Worm (Caenorhabditis elegans): ENCODE results near the gene F11C1.9.

Gene F11C1.9

ce11 chrX:12935694-12936093 is 41.7 kb downstream of the F11C1.9 start:
- TF ChIP-seq rec-8 (tag; optimal IDR thresholded peaks at IDR 0.05) (no peak), unc-62 (GFP tag; optimal IDR thresholded peaks at IDR 0.05) (peak; percentile 20)

ce11 chrX:12934768-12935167 is 42.6 kb downstream of the F11C1.9 start, which contains the start of gene gmap-1:
TSS of gene gmap-1 (minus strand) at chrX:12934978.
- TF ChIP-seq zfh-2 (GFP tag; conservative IDR thresholded peaks at IDR 0.05) (peak; percentile 65), athp-1 (tag; optimal IDR thresholded peaks at IDR 0.05) (no peak), attf-6 (GFP tag; IDR thresholded peaks at IDR 0.05) (no peak), nfyb-1 (GFP tag; IDR thresholded peaks at IDR 0.05) (peak; percentile 51; the same call in 1 of the 2 replicates), chd-7 (tag; optimal IDR thresholded peaks at IDR 0.05) (peak; percentile 37), madf-10 (tag; optimal IDR thresholded peaks at IDR 0.05) (no peak), efl-1 (GFP tag; optimal IDR thresholded peaks at IDR 0.05) (no peak), lsy-27 (tag; optimal IDR thresholded peaks at IDR 0.05; ENCODE audit: borderline replicate concordance, insufficient read depth) (no peak), mel-28 (tag; optimal IDR thresholded peaks at IDR 0.05; ENCODE audit: borderline replicate concordance) (no peak)

ce11 chrX:12929961-12930360 is 47.4 kb downstream of the F11C1.9 start, which contains the start of gene C34E7.3:
TSS of gene C34E7.3 (plus strand) at chrX:12930261.
- no peak for TF ChIP-seq F49E8.2 (tag; optimal IDR thresholded peaks at IDR 0.05; ENCODE audit: insufficient read depth)

- no peak for TF ChIP-seq let-526 (GFP tag; IDR thresholded peaks at IDR 0.05)
- TF ChIP-seq K11D2.4 (GFP tag; IDR thresholded peaks at IDR 0.05): no peak
- TF ChIP-seq unc-130 (GFP tag; optimal IDR thresholded peaks at IDR 0.05): no peak
- TF ChIP-seq ceh-27 (GFP tag; optimal IDR thresholded peaks at IDR 0.05): no peak
- TF ChIP-seq tbx-9 (tag; optimal IDR thresholded peaks at IDR 0.05; ENCODE audit: borderline replicate concordance): no peak
- no peak for TF ChIP-seq aptf-2 (GFP tag; conservative IDR thresholded peaks at IDR 0.05)
- no peak for TF ChIP-seq let-607 (tag; optimal IDR thresholded peaks at IDR 0.05)
- TF ChIP-seq nhr-80 (tag; optimal IDR thresholded peaks at IDR 0.05): no peak
- TF ChIP-seq nhr-120 (GFP tag; IDR thresholded peaks at IDR 0.05): no peak
- no peak for TF ChIP-seq ccch-3 (GFP tag; optimal IDR thresholded peaks at IDR 0.05)
- TF ChIP-seq attf-5 (GFP tag; optimal IDR thresholded peaks at IDR 0.05): no peak
- TF ChIP-seq ceh-79 (tag; optimal IDR thresholded peaks at IDR 0.05): no peak
- no peak for TF ChIP-seq sea-2 (GFP tag; IDR thresholded peaks at IDR 0.05)
- no peak for TF ChIP-seq B0035.1 (tag; optimal IDR thresholded peaks at IDR 0.05)
- no peak for TF ChIP-seq rec-8 (tag; optimal IDR thresholded peaks at IDR 0.05)
- no peak for TF ChIP-seq nhr-27 (tag; optimal IDR thresholded peaks at IDR 0.05)
- no peak for TF ChIP-seq atf-7 (tag; optimal IDR thresholded peaks at IDR 0.05)
- TF ChIP-seq repo-1 (tag; optimal IDR thresholded peaks at IDR 0.05): no peak
- no peak for TF ChIP-seq lsl-1 (GFP tag; optimal IDR thresholded peaks at IDR 0.05)
- no peak for TF ChIP-seq nfya-2 (GFP tag; IDR thresholded peaks at IDR 0.05)
Observed at ce11 chrX:12928753-12929152, 48.6 kb downstream of the F11C1.9 start.

Data from whole organism, young adult.